Worm (Caenorhabditis elegans) whole organism, L1 larva: ENCODE data around the gene mfsd-13.2.

Experiments used
- ceh-88 ChIP-seq: fragments of 200-800 bp; sonication (Bioruptor generic); IDR thresholded peaks from 2 replicates; pipeline ENCODE4 v1.3.6; 2022; ENCODE audit warnings: missing genetic modification characterization, missing compliant biosample characterization
- ces-1 ChIP-seq: fragments of 150-350 bp; optimal IDR thresholded peaks from 2 replicates; lab custom pipeline; 2014; ENCODE audit warnings: missing biosample characterization, missing genetic modification reagents, missing genetic modification characterization
- ets-5 ChIP-seq: fragments of 200-800 bp; sonication (Bioruptor generic); IDR thresholded peaks from 2 replicates; pipeline ENCODE4 v1.3.6; 2022; ENCODE audit warnings: missing genetic modification characterization, missing compliant biosample characterization
- lin-39 ChIP-seq: fragments of 150-350 bp; optimal IDR thresholded peaks from 2 replicates; lab custom pipeline; 2014; ENCODE audit warnings: missing biosample characterization, missing genetic modification reagents, missing genetic modification characterization
- nhr-11 ChIP-seq: fragments of 150-350 bp; optimal IDR thresholded peaks from 2 replicates; lab custom pipeline; 2014; ENCODE audit warnings: missing biosample characterization, missing genetic modification characterization
- unc-62 ChIP-seq: fragments of 150-350 bp; optimal IDR thresholded peaks from 2 replicates; lab custom pipeline; 2014; ENCODE audit warnings: missing biosample characterization, missing genetic modification reagents, missing genetic modification characterization

DNA sequence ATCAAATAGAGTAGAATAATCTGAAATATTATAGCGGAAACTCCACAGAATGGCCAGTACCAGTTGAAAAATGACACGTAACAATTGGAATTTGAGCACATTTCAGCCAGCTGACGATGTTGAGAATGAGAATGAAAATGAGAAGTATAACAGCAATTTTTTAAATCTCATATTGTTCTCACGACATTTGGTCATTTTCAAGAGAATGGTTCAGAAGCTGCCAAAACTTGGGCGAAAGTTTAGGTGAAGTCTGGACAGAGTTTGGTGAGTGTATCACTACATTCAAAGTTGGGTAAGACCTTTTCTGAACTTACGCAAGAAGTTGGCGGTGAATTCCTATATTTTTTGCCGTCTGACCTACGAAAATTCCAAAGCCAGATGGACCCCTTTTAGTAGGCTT lies 39.3 kb upstream of the mfsd-13.2 start, which contains the start of gene srd-58:
- TF ChIP-seq nhr-11 (tag; lab: Kevin White, UChicago) (no peak), ets-5 (GFP tag; lab: Robert Waterston, UW) (no peak), ces-1 (GFP tag; lab: Kevin White, UChicago) (no peak), lin-39 (no peak), ceh-88 (GFP tag; lab: Robert Waterston, UW) (no peak), unc-62 (GFP tag; lab: Kevin White, UChicago) (no peak)
